Fruit fly (Drosophila melanogaster) whole organism, prepupa: ENCODE measurements around the gene Noa36.

Experiments used
- CG11294 ChIP-seq: fragments of 200-800 bp; sonication (Bioruptor generic); IDR thresholded peaks from 2 replicates; pipeline ENCODE4 v1.3.6; 2022; ENCODE audit warnings: missing biosample characterization, missing genetic modification characterization
- CG31627 ChIP-seq: fragments of 200-800 bp; sonication (Bioruptor generic); optimal IDR thresholded peaks from 3 replicates; lab custom pipeline; 2016; ENCODE audit warnings: missing biosample characterization, missing genetic modification characterization
- CG6276 ChIP-seq: fragments of 200-800 bp; sonication (Bioruptor generic); optimal IDR thresholded peaks from 2 replicates; lab custom pipeline; 2017; ENCODE audit warnings: missing biosample characterization, mild to moderate bottlenecking, missing genetic modification characterization
- CG7368 ChIP-seq: fragments of 200-800 bp; sonication (Bioruptor generic); optimal IDR thresholded peaks from 3 replicates; lab custom pipeline; 2016; ENCODE audit warnings: missing biosample characterization, missing genetic modification characterization
- Ets21C ChIP-seq: fragments of 200-800 bp; sonication (Bioruptor generic); optimal IDR thresholded peaks from 3 replicates; lab custom pipeline; 2016; ENCODE audit warnings: missing biosample characterization, missing genetic modification characterization
- Hr39 ChIP-seq: fragments of 200-800 bp; sonication (Bioruptor generic); optimal IDR thresholded peaks from 2 replicates; lab custom pipeline; 2016; ENCODE audit warnings: missing biosample characterization, missing genetic modification characterization
- Lpt ChIP-seq: fragments of 200-800 bp; sonication (Bioruptor generic); optimal IDR thresholded peaks from 3 replicates; lab custom pipeline; 2016; ENCODE audit warnings: missing biosample characterization, missing genetic modification characterization
- OdsH ChIP-seq: fragments of 200-800 bp; sonication (Bioruptor generic); optimal IDR thresholded peaks from 3 replicates; lab custom pipeline; 2016; ENCODE audit warnings: missing biosample characterization, missing genetic modification characterization
- esn ChIP-seq: fragments of 200-800 bp; sonication (Bioruptor generic); optimal IDR thresholded peaks from 2 replicates; lab custom pipeline; 2016; ENCODE audit warnings: missing biosample characterization, mild to moderate bottlenecking, missing genetic modification characterization, moderate library complexity
- fd85E ChIP-seq: fragments of 200-800 bp; sonication (Bioruptor generic); optimal IDR thresholded peaks from 3 replicates; lab custom pipeline; 2016; ENCODE audit warnings: missing biosample characterization, missing genetic modification characterization
- lz ChIP-seq: fragments of 200-800 bp; sonication (Bioruptor generic); optimal IDR thresholded peaks from 3 replicates; lab custom pipeline; 2016; ENCODE audit warnings: missing biosample characterization, missing genetic modification characterization
- svp ChIP-seq: fragments of 200-800 bp; sonication (Bioruptor generic); peaks from one replicate; lab custom pipeline; 2016; ENCODE audit warnings: missing biosample characterization, missing genetic modification characterization

DNA sequence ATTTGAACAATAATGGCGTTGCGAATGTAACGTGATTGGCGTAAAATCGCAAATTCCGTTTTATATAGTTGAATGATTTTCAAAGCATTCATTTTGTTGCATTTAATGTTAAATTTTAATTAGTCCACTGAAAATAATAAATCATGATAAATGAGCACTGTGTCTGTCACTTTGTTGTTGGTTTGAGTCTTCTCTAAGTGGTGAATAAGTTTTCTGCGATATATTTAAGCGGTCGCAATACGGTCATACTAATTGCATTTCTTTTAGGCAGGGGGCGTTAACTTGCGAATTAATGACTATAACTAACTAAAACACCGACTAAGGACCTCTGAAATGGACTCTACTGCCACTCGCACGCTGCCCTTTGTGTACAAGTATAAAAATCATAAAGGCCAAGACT is 6.7 kb upstream of the Noa36 start, which contains the start of gene CG9986:
- no peak for TF ChIP-seq CG6276 (GFP tag; lab: Kevin White, UChicago)
- TF ChIP-seq esn (GFP tag; lab: Kevin White, UChicago), result no peak
- no peak for TF ChIP-seq Lpt (GFP tag; lab: Kevin White, UChicago)
- no peak for TF ChIP-seq Ets21C (GFP tag; lab: Kevin White, UChicago)
- no peak for TF ChIP-seq OdsH (GFP tag; lab: Kevin White, UChicago)
- TF ChIP-seq lz, result no peak
- no peak for TF ChIP-seq svp
- TF ChIP-seq fd85E (GFP tag; lab: Kevin White, UChicago), result no peak
- TF ChIP-seq CG31627 (GFP tag; lab: Kevin White, UChicago), result no peak
- no peak for TF ChIP-seq CG7368 (GFP tag; lab: Kevin White, UChicago)
- no peak for TF ChIP-seq Hr39 (GFP tag; lab: Kevin White, UChicago)
- TF ChIP-seq CG11294 (GFP tag; lab: Robert Waterston, UW), result no peak
